Worm (Caenorhabditis elegans) whole organism, late embryonic: ENCODE results near the gene B0334.13.

Experiments used
- ceh-9 ChIP-seq: sonication (generic microtip); optimal IDR thresholded peaks from 2 replicates; lab custom pipeline; 2016; ENCODE audit warnings: mild to moderate bottlenecking, missing genetic modification characterization, inconsistent platforms, missing compliant biosample characterization
- lim-6 ChIP-seq: sonication (generic microtip); optimal IDR thresholded peaks from 2 replicates; lab custom pipeline; 2016; ENCODE audit warnings: missing genetic modification characterization, missing compliant biosample characterization
- pag-3 ChIP-seq: sonication (generic microtip); optimal IDR thresholded peaks from 2 replicates; lab custom pipeline; 2016; ENCODE audit warnings: missing compliant biosample characterization, missing genetic modification characterization, borderline replicate concordance
- pax-1 ChIP-seq: fragments of 150-350 bp; optimal IDR thresholded peaks from 2 replicates; lab custom pipeline; 2014; ENCODE audit warnings: missing biosample characterization, missing genetic modification characterization
- sdc-2 ChIP-seq: sonication (generic microtip); optimal IDR thresholded peaks from 2 replicates; lab custom pipeline; 2016; ENCODE audit warnings: missing genotype, missing genetic modification characterization, missing compliant biosample characterization

ce11 chrII:11537606-11538016 lies 49.5 kb downstream of the B0334.13 start:
- TF ChIP-seq pag-3 (tag; lab: Kevin White, UChicago) (no peak), ceh-9 (tag; lab: Kevin White, UChicago) (no peak), lim-6 (tag; lab: Kevin White, UChicago) (no peak), sdc-2 (tag; lab: Kevin White, UChicago) (no peak), pax-1 (tag; lab: Kevin White, UChicago) (no peak)
